Fruit fly (Drosophila melanogaster): ENCODE measurements around the gene CG44038.
A peak's percentile ranks its signal among the peaks of the same experiment; 100 is the strongest.

The CG44038 gene

dm6 chr3R:12260669-12261068 is at the start of gene CG44038:
CG44038 (plus strand) TSS chr3R:12260969.
- TF ChIP-seq CG15710 (tag; optimal IDR thresholded peaks at IDR 0.05) (no peak), CG4496 (GFP tag; IDR thresholded peaks at IDR 0.05) (no peak), CG10348 (GFP tag; IDR thresholded peaks at IDR 0.05) (no peak), CG13204 (GFP tag; optimal IDR thresholded peaks at IDR 0.05) (no peak), gl (tag; optimal IDR thresholded peaks at IDR 0.05) (no peak), Snoo (tag; optimal IDR thresholded peaks at IDR 0.05) (no peak), CG34367 (tag; optimal IDR thresholded peaks at IDR 0.05) (no peak), Pif1A (GFP tag; optimal IDR thresholded peaks at IDR 0.05) (no peak)

DNA sequence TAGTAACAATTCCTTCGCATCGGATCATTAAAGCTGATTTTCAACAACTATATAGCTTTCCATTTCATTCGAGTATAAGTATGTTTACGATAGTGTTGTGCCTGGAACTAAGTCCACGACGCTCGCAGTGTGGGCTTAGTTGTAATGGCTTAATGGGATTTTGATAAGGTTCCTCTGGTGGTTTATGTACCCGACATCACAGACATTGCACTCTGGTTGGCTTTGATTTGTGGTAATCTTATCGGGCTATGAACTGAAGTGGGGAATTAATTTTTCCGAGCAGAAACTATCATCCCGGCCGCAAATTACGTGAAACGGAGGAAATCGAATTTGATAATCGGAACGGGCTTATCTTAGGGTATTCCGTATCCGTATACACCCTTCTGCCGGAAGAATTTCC is 49.2 kb upstream of the CG44038 start:
- TF ChIP-seq D1 (tag; optimal IDR thresholded peaks at IDR 0.05) (no peak), CG9948 (tag; optimal IDR thresholded peaks at IDR 0.05) (no peak), rn (GFP tag; IDR thresholded peaks at IDR 0.05) (no peak), CG32121 (GFP tag; IDR thresholded peaks at IDR 0.05) (no peak), Snoo (tag; optimal IDR thresholded peaks at IDR 0.05) (no peak), CG8301 (tag; optimal IDR thresholded peaks at IDR 0.05) (no peak), CG34367 (tag; optimal IDR thresholded peaks at IDR 0.05) (no peak), Pif1A (GFP tag; optimal IDR thresholded peaks at IDR 0.05) (no peak), fd96Ca (GFP tag; IDR thresholded peaks at IDR 0.05) (no peak), CG8159 (tag; optimal IDR thresholded peaks at IDR 0.05) (no peak), EcR (GFP tag; optimal IDR thresholded peaks at IDR 0.05) (no peak), CG14655 (GFP tag; optimal IDR thresholded peaks at IDR 0.05) (no peak), CG17806 (tag; optimal IDR thresholded peaks at IDR 0.05) (no peak), CG15710 (tag; optimal IDR thresholded peaks at IDR 0.05) (no peak), CG12605 (GFP tag; IDR thresholded peaks at IDR 0.05) (no peak), Ets98B (GFP tag; IDR thresholded peaks at IDR 0.05) (no peak)

- no peak for TF ChIP-seq rn (GFP tag; IDR thresholded peaks at IDR 0.05)
- no peak for TF ChIP-seq CG8301 (tag; optimal IDR thresholded peaks at IDR 0.05)
- no peak for TF ChIP-seq Snoo (tag; optimal IDR thresholded peaks at IDR 0.05)
- TF ChIP-seq CG4496 (GFP tag; IDR thresholded peaks at IDR 0.05), result no peak
- TF ChIP-seq D1 (tag; optimal IDR thresholded peaks at IDR 0.05), result no peak
- TF ChIP-seq gl (tag; optimal IDR thresholded peaks at IDR 0.05), result no peak
Observed at dm6 chr3R:12214201-12214600, 46.6 kb upstream of the CG44038 start, which contains the start of gene CG14742. CG14742 (plus strand) TSS chr3R:12214501.

DNA sequence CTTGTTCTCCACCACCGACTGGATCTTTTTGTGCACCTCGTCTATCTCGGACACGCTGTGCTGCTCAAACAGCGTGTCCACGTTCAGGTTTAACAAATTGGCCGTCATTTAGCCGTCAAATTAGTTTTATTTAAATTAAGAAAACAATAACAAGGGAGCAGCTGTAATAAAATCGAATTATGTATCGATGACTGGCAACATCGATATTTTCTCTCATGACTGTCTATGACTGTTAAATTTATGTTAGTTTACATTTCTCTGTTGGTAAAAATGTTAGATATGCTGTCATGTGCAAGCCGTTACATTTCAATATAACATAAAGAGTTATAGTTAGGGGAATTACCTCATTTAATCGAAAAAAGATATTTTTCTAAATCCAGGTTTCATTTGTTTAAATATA is 41.3 kb upstream of the CG44038 start, which contains the start of gene Cog1:
TSS of gene Cog1 (minus strand) at position 190 of the 400 bp plus-strand sequence.
- TF ChIP-seq fd96Ca (GFP tag; IDR thresholded peaks at IDR 0.05) (no peak), Pif1A (GFP tag; optimal IDR thresholded peaks at IDR 0.05) (no peak), CG10348 (GFP tag; IDR thresholded peaks at IDR 0.05) (no peak), CG34367 (tag; optimal IDR thresholded peaks at IDR 0.05) (no peak), CG4496 (GFP tag; IDR thresholded peaks at IDR 0.05) (no peak), rn (GFP tag; IDR thresholded peaks at IDR 0.05) (no peak), Ets98B (GFP tag; IDR thresholded peaks at IDR 0.05) (no peak)

DNA sequence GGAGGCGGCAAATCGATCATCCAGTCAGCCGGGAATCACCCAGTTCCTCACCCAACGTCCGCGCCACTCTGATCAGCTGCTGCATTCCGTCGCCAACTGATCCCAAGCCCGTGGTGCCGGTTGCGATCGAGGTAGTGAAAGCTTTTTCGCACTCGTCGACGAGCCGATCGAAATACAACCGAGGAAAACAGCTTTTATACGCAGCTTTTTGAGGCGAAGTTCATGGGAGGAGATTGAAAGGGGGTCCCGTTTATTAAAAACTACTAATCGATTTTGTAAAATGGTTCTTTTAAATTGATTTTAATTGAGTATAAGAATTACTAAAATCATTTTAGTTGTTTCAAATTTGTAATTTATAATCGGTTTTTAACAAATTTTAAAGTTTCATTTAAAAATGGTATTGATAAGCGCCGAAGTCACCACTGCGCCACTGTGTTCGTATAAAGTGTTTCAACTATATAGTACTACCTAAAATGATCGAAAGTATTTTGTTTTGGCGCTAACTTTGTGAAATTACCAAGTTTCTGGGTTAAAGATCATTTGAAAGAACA is 39.3 kb upstream of the CG44038 start, which contains the start of gene CG4860:
TSS of gene CG4860 (minus strand) at position 99 of the 551 bp plus-strand sequence.
- TF ChIP-seq CG8301 (tag; optimal IDR thresholded peaks at IDR 0.05) (peak; percentile 83), CG8159 (tag; optimal IDR thresholded peaks at IDR 0.05) (peak; percentile 80), CG4496 (GFP tag; IDR thresholded peaks at IDR 0.05) (peak; percentile 91), CG32121 (GFP tag; IDR thresholded peaks at IDR 0.05) (peak; percentile 94), Pif1A (GFP tag; optimal IDR thresholded peaks at IDR 0.05) (peak; percentile 91), Snoo (tag; optimal IDR thresholded peaks at IDR 0.05) (no peak), CG12605 (GFP tag; IDR thresholded peaks at IDR 0.05) (peak; percentile 88), Ets98B (GFP tag; IDR thresholded peaks at IDR 0.05) (peak; percentile 93), CG15710 (tag; optimal IDR thresholded peaks at IDR 0.05) (peak; percentile 74), CG14655 (GFP tag; optimal IDR thresholded peaks at IDR 0.05) (peak; percentile 82), Pif1B (GFP tag; optimal IDR thresholded peaks at IDR 0.05) (peak; percentile 80), rn (GFP tag; IDR thresholded peaks at IDR 0.05) (peak; percentile 63), D1 (tag; optimal IDR thresholded peaks at IDR 0.05) (peak; percentile 19), CG34367 (tag; optimal IDR thresholded peaks at IDR 0.05) (peak; percentile 70), CG17806 (tag; optimal IDR thresholded peaks at IDR 0.05) (peak; percentile 81), gl (tag; optimal IDR thresholded peaks at IDR 0.05) (peak; percentile 24), CG9948 (tag; optimal IDR thresholded peaks at IDR 0.05) (peak; percentile 75), EcR (GFP tag; optimal IDR thresholded peaks at IDR 0.05) (no peak), CG13204 (GFP tag; optimal IDR thresholded peaks at IDR 0.05) (no peak), fd96Ca (GFP tag; IDR thresholded peaks at IDR 0.05) (peak; percentile 86), CG10348 (GFP tag; IDR thresholded peaks at IDR 0.05) (0 out of 2 replicates have a peak, but pooled peaks have one; percentile 48)

DNA sequence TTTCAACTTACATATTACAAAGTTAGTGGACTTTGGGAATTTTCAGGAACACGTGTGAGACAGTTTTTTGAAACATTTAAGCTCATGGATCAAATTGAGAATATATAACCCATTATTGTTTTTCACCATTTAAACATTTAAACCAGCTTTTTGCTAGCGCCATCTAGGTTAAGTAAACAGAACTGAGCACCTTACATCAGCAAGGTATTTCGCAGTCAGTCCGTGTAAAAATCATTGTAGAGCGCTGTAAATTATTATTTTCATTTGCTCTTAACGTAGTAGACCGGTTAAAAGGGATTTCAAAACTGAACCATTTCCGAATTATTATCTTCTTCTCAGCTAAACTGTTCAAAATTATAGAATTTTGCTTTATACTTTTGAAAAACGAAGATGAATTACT is 38.7 kb upstream of the CG44038 start, which contains the start of gene Rsbp15:
TSS of gene Rsbp15 (plus strand) at position 295 of the 400 bp plus-strand sequence.
- TF ChIP-seq CG14655 (GFP tag; optimal IDR thresholded peaks at IDR 0.05) (no peak), Ets98B (GFP tag; IDR thresholded peaks at IDR 0.05) (no peak), CG34367 (tag; optimal IDR thresholded peaks at IDR 0.05) (no peak), fd96Ca (GFP tag; IDR thresholded peaks at IDR 0.05) (no peak), Pif1A (GFP tag; optimal IDR thresholded peaks at IDR 0.05) (no peak), gl (tag; optimal IDR thresholded peaks at IDR 0.05) (no peak), CG10348 (GFP tag; IDR thresholded peaks at IDR 0.05) (no peak), D1 (tag; optimal IDR thresholded peaks at IDR 0.05) (no peak)
